Fruit fly (Drosophila melanogaster) whole organism, embryonic: ENCODE data around the gene CG31922.

ENCODE experiments used
- Atf-2 ChIP-seq: fragments of 200-800 bp; sonication (Bioruptor generic); optimal IDR thresholded peaks from 2 replicates; lab custom pipeline; 2016; ENCODE audit warnings: missing biosample characterization, missing genetic modification characterization
- C15 ChIP-seq: fragments of 200-800 bp; sonication (Bioruptor generic); IDR thresholded peaks from 3 replicates; pipeline ENCODE4 v1.3.6; 2022; ENCODE audit warnings: missing biosample characterization, missing genetic modification characterization
- CG10321 ChIP-seq: fragments of 200-800 bp; sonication (Bioruptor generic); IDR thresholded peaks from 2 replicates; pipeline ENCODE4 v1.3.6; 2022; ENCODE audit warnings: missing biosample characterization, missing genetic modification characterization
- CG10366 ChIP-seq: fragments of 200-800 bp; sonication (Bioruptor generic); IDR thresholded peaks from 2 replicates; pipeline ENCODE4 v1.3.6; 2022; ENCODE audit warnings: missing biosample characterization, missing genetic modification characterization
- CG11247 ChIP-seq: fragments of 200-800 bp; sonication (Bioruptor generic); IDR thresholded peaks from 2 replicates; pipeline ENCODE4 v1.3.6; 2022; ENCODE audit warnings: missing biosample characterization, missing genetic modification characterization
- CG12219 ChIP-seq: fragments of 200-800 bp; sonication (Bioruptor generic); optimal IDR thresholded peaks from 3 replicates; lab custom pipeline; 2018; ENCODE audit warnings: missing biosample characterization, mild to moderate bottlenecking, missing genetic modification characterization
- CG12659 ChIP-seq: fragments of 200-800 bp; sonication (Bioruptor generic); optimal IDR thresholded peaks from 3 replicates; lab custom pipeline; 2017; ENCODE audit warnings: mild to moderate bottlenecking, missing biosample characterization, missing genetic modification reagents, missing genetic modification characterization
- CG12769 ChIP-seq: fragments of 200-800 bp; sonication (Bioruptor generic); optimal IDR thresholded peaks from 2 replicates; lab custom pipeline; 2019; ENCODE audit warnings: missing biosample characterization, mild to moderate bottlenecking, missing genetic modification characterization, moderate library complexity
- CG13296 ChIP-seq: fragments of 200-800 bp; sonication (Bioruptor generic); optimal IDR thresholded peaks from 3 replicates; lab custom pipeline; 2018; ENCODE audit warnings: missing biosample characterization, mild to moderate bottlenecking, missing genetic modification characterization
- CG14014 ChIP-seq: fragments of 200-800 bp; sonication (Bioruptor generic); IDR thresholded peaks from 2 replicates; pipeline ENCODE4 v1.3.6; 2022; ENCODE audit warnings: missing biosample characterization, missing genetic modification characterization
- CG15479 ChIP-seq: fragments of 200-800 bp; sonication (Bioruptor generic); optimal IDR thresholded peaks from 3 replicates; lab custom pipeline; 2019; ENCODE audit warnings: missing biosample characterization, mild to moderate bottlenecking, missing genetic modification characterization, moderate library complexity
- CG2120 ChIP-seq: fragments of 200-800 bp; sonication (Bioruptor generic); optimal IDR thresholded peaks from 3 replicates; lab custom pipeline; 2016; ENCODE audit warnings: missing biosample characterization, missing genetic modification characterization
- CG30020 ChIP-seq: fragments of 200-800 bp; optimal IDR thresholded peaks from 2 replicates; lab custom pipeline; 2019; ENCODE audit warnings: missing biosample characterization, mild to moderate bottlenecking, missing genetic modification characterization, moderate library complexity
- CG30403 ChIP-seq: fragments of 200-800 bp; sonication (Bioruptor generic); optimal IDR thresholded peaks from 3 replicates; lab custom pipeline; 2016; ENCODE audit warnings: missing biosample characterization, missing genetic modification characterization
- CG3838 ChIP-seq: fragments of 200-800 bp; sonication (Bioruptor generic); optimal IDR thresholded peaks from 3 replicates; lab custom pipeline; 2016; ENCODE audit warnings: missing biosample characterization, missing genetic modification characterization
- CG3995 ChIP-seq: fragments of 200-800 bp; sonication (Bioruptor generic); optimal IDR thresholded peaks from 3 replicates; lab custom pipeline; 2016; ENCODE audit warnings: missing biosample characterization, missing genetic modification characterization
- CG43689 ChIP-seq: fragments of 200-800 bp; sonication (Bioruptor generic); IDR thresholded peaks from 2 replicates; pipeline ENCODE4 v1.3.6; 2022; ENCODE audit warnings: missing biosample characterization, missing genetic modification characterization
- CG8765 ChIP-seq: fragments of 200-800 bp; sonication (Bioruptor generic); IDR thresholded peaks from 2 replicates; pipeline ENCODE4 v1.3.6; 2022; ENCODE audit warnings: missing biosample characterization, missing genetic modification characterization
- Camta ChIP-seq: fragments of 200-800 bp; sonication (Bioruptor generic); optimal IDR thresholded peaks from 2 replicates; lab custom pipeline; 2016; ENCODE audit warnings: missing biosample characterization, missing genetic modification characterization
- CkIIα-i1 ChIP-seq: fragments of 200-800 bp; sonication (Bioruptor generic); IDR thresholded peaks from 2 replicates; pipeline ENCODE4 v1.3.6; 2022; ENCODE audit warnings: missing biosample characterization, missing genetic modification characterization
- D ChIP-seq, 2 experiments: fragments of 200-800 bp in 1 of 2; fragments of >200 bp in 1 of 2; sonication (Bioruptor generic) in 1 of 2; optimal IDR thresholded peaks; 2 replicates in 1 of 2; 3 replicates in 1 of 2; lab custom pipeline; 2017; ENCODE audit warnings: mild to moderate bottlenecking in 1 of 2, missing biosample characterization in 1 of 2, missing genetic modification characterization in 1 of 2, missing genetic modification reagents in 1 of 2
- Dip3 ChIP-seq: fragments of 200-800 bp; sonication (Bioruptor generic); optimal IDR thresholded peaks from 3 replicates; lab custom pipeline; 2016; ENCODE audit warnings: missing biosample characterization, missing genetic modification characterization
- E2f2 ChIP-seq: fragments of 200-800 bp; sonication (Bioruptor generic); IDR thresholded peaks from 2 replicates; pipeline ENCODE4 v1.3.6; 2022; ENCODE audit warnings: missing biosample characterization, missing genetic modification characterization
- Ets65A ChIP-seq: fragments of 200-800 bp; sonication (Bioruptor generic); peaks from one replicate; lab custom pipeline; 2016; ENCODE audit warnings: missing biosample characterization, missing genetic modification characterization
- HmgZ ChIP-seq: fragments of 200-800 bp; sonication (Bioruptor generic); optimal IDR thresholded peaks from 2 replicates; lab custom pipeline; 2018; ENCODE audit warnings: missing biosample characterization, mild to moderate bottlenecking, missing genetic modification characterization
- Meics ChIP-seq: fragments of 200-800 bp; sonication (Bioruptor generic); optimal IDR thresholded peaks from 2 replicates; lab custom pipeline; 2017; ENCODE audit warnings: missing biosample characterization, mild to moderate bottlenecking, missing genetic modification characterization
- Oaz ChIP-seq: fragments of 200-800 bp; sonication (Bioruptor generic); IDR thresholded peaks from 2 replicates; pipeline ENCODE4 v1.3.6; 2022; ENCODE audit warnings: missing biosample characterization, missing genetic modification characterization
- Optix ChIP-seq: fragments of 200-800 bp; sonication (Bioruptor generic); IDR thresholded peaks from 3 replicates; pipeline ENCODE4 v1.3.6; 2022; ENCODE audit warnings: missing biosample characterization, missing genetic modification characterization
- PHDP ChIP-seq: fragments of 200-800 bp; sonication (Bioruptor generic); optimal IDR thresholded peaks from 3 replicates; lab custom pipeline; 2018; ENCODE audit warnings: missing biosample characterization, mild to moderate bottlenecking, missing genetic modification characterization, moderate library complexity
- Ptx1 ChIP-seq: fragments of 200-800 bp; sonication (Bioruptor generic); IDR thresholded peaks from 2 replicates; pipeline ENCODE4 v1.3.6; 2022; ENCODE audit warnings: missing biosample characterization, missing genetic modification characterization
- Sox100B ChIP-seq: fragments of 200-800 bp; sonication (Bioruptor generic); optimal IDR thresholded peaks from 3 replicates; lab custom pipeline; 2018; ENCODE audit warnings: missing biosample characterization, mild to moderate bottlenecking, missing genetic modification characterization
- bab2 ChIP-seq: fragments of 200-800 bp; sonication (Bioruptor generic); optimal IDR thresholded peaks from 2 replicates; lab custom pipeline; 2016; ENCODE audit warnings: missing biosample characterization, missing genetic modification characterization
- bigmax ChIP-seq: fragments of 200-800 bp; sonication (Bioruptor generic); optimal IDR thresholded peaks from 2 replicates; lab custom pipeline; 2018; ENCODE audit warnings: missing biosample characterization, mild to moderate bottlenecking, missing genetic modification characterization
- bowl ChIP-seq: fragments of 200-800 bp; sonication (Bioruptor generic); IDR thresholded peaks from 2 replicates; pipeline ENCODE4 v1.3.6; 2022; ENCODE audit warnings: missing biosample characterization, missing genetic modification characterization
- bsh ChIP-seq, 2 experiments: fragments of 200-800 bp; sonication (Bioruptor generic); optimal IDR thresholded peaks; 2 replicates each; lab custom pipeline; 2017 to 2018; ENCODE audit warnings: mild to moderate bottlenecking in 2 of 2, missing biosample characterization in 2 of 2, missing genetic modification characterization in 2 of 2, moderate library complexity in 1 of 2
- caup ChIP-seq: fragments of 200-800 bp; sonication (Bioruptor generic); optimal IDR thresholded peaks from 3 replicates; lab custom pipeline; 2017; ENCODE audit warnings: missing biosample characterization, mild to moderate bottlenecking, missing genetic modification characterization, moderate library complexity; ENCODE audit not compliant: severe bottlenecking
- cg ChIP-seq: fragments of 200-800 bp; sonication (Bioruptor generic); optimal IDR thresholded peaks from 3 replicates; lab custom pipeline; 2019; ENCODE audit warnings: missing biosample characterization, mild to moderate bottlenecking, missing genetic modification characterization, moderate library complexity
- crc ChIP-seq: fragments of 200-800 bp; sonication (Bioruptor generic); optimal IDR thresholded peaks from 2 replicates; lab custom pipeline; 2016; ENCODE audit warnings: missing biosample characterization, missing genetic modification characterization
- gcm ChIP-seq: fragments of 200-800 bp; sonication (Bioruptor generic); optimal IDR thresholded peaks from 2 replicates; lab custom pipeline; 2019; ENCODE audit warnings: missing biosample characterization, mild to moderate bottlenecking, missing genetic modification characterization, moderate library complexity
- gem ChIP-seq: fragments of 200-800 bp; sonication (Bioruptor generic); optimal IDR thresholded peaks from 2 replicates; lab custom pipeline; 2019; ENCODE audit warnings: missing biosample characterization, mild to moderate bottlenecking, missing genetic modification characterization, moderate library complexity
- kni ChIP-seq: fragments of 200-800 bp; sonication (Bioruptor generic); optimal IDR thresholded peaks from 3 replicates; lab custom pipeline; 2017; ENCODE audit warnings: mild to moderate bottlenecking, missing biosample characterization, missing genetic modification reagents, missing genetic modification characterization
- luna ChIP-seq: fragments of 200-800 bp; sonication (Bioruptor generic); optimal IDR thresholded peaks from 2 replicates; lab custom pipeline; 2016; ENCODE audit warnings: missing biosample characterization, missing genetic modification characterization
- sd ChIP-seq: fragments of 200-800 bp; sonication (Bioruptor generic); optimal IDR thresholded peaks from 3 replicates; lab custom pipeline; 2018; ENCODE audit warnings: missing biosample characterization, mild to moderate bottlenecking, missing genetic modification characterization, moderate library complexity
- sens-2 ChIP-seq: fragments of 200-800 bp; sonication (Bioruptor generic); IDR thresholded peaks from 2 replicates; pipeline ENCODE4 v1.3.6; 2022; ENCODE audit warnings: missing biosample characterization, missing genetic modification characterization
- slbo ChIP-seq: fragments of 200-800 bp; sonication (Bioruptor generic); IDR thresholded peaks from 2 replicates; pipeline ENCODE4 v1.3.6; 2022; ENCODE audit warnings: missing biosample characterization, missing genetic modification characterization
- so ChIP-seq: fragments of 200-800 bp; sonication (Bioruptor generic); IDR thresholded peaks from 3 replicates; pipeline ENCODE4 v1.3.6; 2022; ENCODE audit warnings: missing biosample characterization, missing genetic modification characterization
- tna ChIP-seq: fragments of 200-800 bp; sonication (Bioruptor generic); IDR thresholded peaks from 2 replicates; pipeline ENCODE4 v1.3.6; 2022; ENCODE audit warnings: missing biosample characterization, missing genetic modification characterization; ENCODE audit not compliant: partially characterized antibody
- trh ChIP-seq: fragments of 200-800 bp; sonication (Bioruptor generic); optimal IDR thresholded peaks from 2 replicates; lab custom pipeline; 2016; ENCODE audit warnings: missing biosample characterization, missing genetic modification characterization
- vvl ChIP-seq: fragments of 200-800 bp; sonication (Bioruptor generic); IDR thresholded peaks from 2 replicates; pipeline ENCODE4 v1.3.6; 2022; ENCODE audit warnings: missing biosample characterization, missing genetic modification characterization
- zfh1 ChIP-seq: fragments of 200-800 bp; sonication (Bioruptor generic); IDR thresholded peaks from 3 replicates; pipeline ENCODE4 v1.3.6; 2022; ENCODE audit warnings: missing biosample characterization, missing genetic modification characterization

CG31922 gene

dm6 chr2L:1217892-1218473 lies 48.0 kb downstream of the CG31922 start (continued):
- TF ChIP-seq so: no peak
- no peak for TF ChIP-seq CkIIα-i1
- TF ChIP-seq CG15479 (GFP tag; lab: Kevin White, UChicago): no peak
- TF ChIP-seq Camta: no peak
- TF ChIP-seq slbo (GFP tag; lab: Robert Waterston, UW): peak; percentile 73
- no peak for TF ChIP-seq CG11247 (GFP tag; lab: Robert Waterston, UW)
- TF ChIP-seq CG14014 (GFP tag; lab: Robert Waterston, UW): peak; percentile 40; the same call in 1 of the 2 replicates
- no peak for TF ChIP-seq bowl (GFP tag; lab: Robert Waterston, UW)
- no peak for TF ChIP-seq Atf-2 (GFP tag; lab: Kevin White, UChicago)
- no peak for TF ChIP-seq D (optimal IDR thresholded peaks at IDR 0.05; lab: Kevin White, UChicago)
- TF ChIP-seq D (GFP tag; optimal IDR thresholded peaks at IDR 0.05; lab: Kevin White, UChicago): no peak
- TF ChIP-seq sd (tag; lab: Kevin White, UChicago): peak; percentile 19
- peak; percentile 7 for TF ChIP-seq gcm
- TF ChIP-seq bab2 (GFP tag; lab: Kevin White, UChicago): no peak
- no peak for TF ChIP-seq Sox100B (GFP tag; lab: Kevin White, UChicago)
- TF ChIP-seq cg (GFP tag; lab: Kevin White, UChicago): peak; percentile 50
- TF ChIP-seq CG8765: no peak
- TF ChIP-seq CG10321 (GFP tag; lab: Robert Waterston, UW): no peak
- TF ChIP-seq CG12769 (tag; lab: Kevin White, UChicago): peak; percentile 57
- no peak for TF ChIP-seq sens-2 (GFP tag; lab: Robert Waterston, UW)
- no peak for TF ChIP-seq Meics (GFP tag; lab: Kevin White, UChicago)
- TF ChIP-seq Dip3 (GFP tag; lab: Kevin White, UChicago): peak; percentile 31
- TF ChIP-seq CG43689 (GFP tag; lab: Robert Waterston, UW): peak; percentile 47; the same call in 1 of the 2 replicates
- TF ChIP-seq Optix (GFP tag; lab: Robert Waterston, UW): 0 out of 3 replicates have a peak, but pooled peaks have one; percentile 38
- peak; percentile 76 for TF ChIP-seq gem (tag; lab: Kevin White, UChicago)
- peak; percentile 65 for TF ChIP-seq CG2120
- peak; percentile 7; the same call in 1 of the 2 replicates for TF ChIP-seq CG10366 (GFP tag; lab: Robert Waterston, UW)
- no peak for TF ChIP-seq luna (GFP tag; lab: Kevin White, UChicago)
- TF ChIP-seq CG30403 (GFP tag; lab: Kevin White, UChicago): peak; percentile 10
- TF ChIP-seq CG13296 (GFP tag; lab: Kevin White, UChicago): no peak
- TF ChIP-seq CG30020: no peak
- no peak for TF ChIP-seq Ets65A (GFP tag; lab: Kevin White, UChicago)
- TF ChIP-seq CG3838 (GFP tag; lab: Kevin White, UChicago): no peak
- TF ChIP-seq tna (GFP tag; lab: Robert Waterston, UW): no peak
- no peak for TF ChIP-seq CG12219 (GFP tag; lab: Kevin White, UChicago)
- no peak for TF ChIP-seq C15 (GFP tag; lab: Robert Waterston, UW)
- no peak for TF ChIP-seq trh (GFP tag; lab: Kevin White, UChicago)
- TF ChIP-seq PHDP (tag; lab: Kevin White, UChicago): peak; percentile 65
- TF ChIP-seq crc (GFP tag; lab: Kevin White, UChicago): no peak
- TF ChIP-seq Oaz (GFP tag; lab: Robert Waterston, UW): peak; percentile 34
- TF ChIP-seq Ptx1 (GFP tag; lab: Robert Waterston, UW): 0 out of 2 replicates have a peak, but pooled peaks have one; percentile 20
- no peak for TF ChIP-seq zfh1 (GFP tag; lab: Robert Waterston, UW)
- peak; percentile 6 for TF ChIP-seq CG12659 (GFP tag; lab: Kevin White, UChicago)
- TF ChIP-seq vvl (GFP tag; lab: Robert Waterston, UW): no peak
- no peak for TF ChIP-seq kni (GFP tag; lab: Kevin White, UChicago)
- TF ChIP-seq E2f2 (GFP tag; lab: Robert Waterston, UW): peak; percentile 35; the same call in 1 of the 2 replicates
- TF ChIP-seq caup (GFP tag; lab: Kevin White, UChicago): no peak
- TF ChIP-seq bigmax: no peak
- no peak for TF ChIP-seq HmgZ
- TF ChIP-seq bsh (GFP tag; optimal IDR thresholded peaks at IDR 0.05; lab: Kevin White, UChicago): no peak
- TF ChIP-seq CG3995 (GFP tag; lab: Kevin White, UChicago): no peak
